Worm (Caenorhabditis elegans): Measurements from ENCODE around the gene F55A11.7.

DNA sequence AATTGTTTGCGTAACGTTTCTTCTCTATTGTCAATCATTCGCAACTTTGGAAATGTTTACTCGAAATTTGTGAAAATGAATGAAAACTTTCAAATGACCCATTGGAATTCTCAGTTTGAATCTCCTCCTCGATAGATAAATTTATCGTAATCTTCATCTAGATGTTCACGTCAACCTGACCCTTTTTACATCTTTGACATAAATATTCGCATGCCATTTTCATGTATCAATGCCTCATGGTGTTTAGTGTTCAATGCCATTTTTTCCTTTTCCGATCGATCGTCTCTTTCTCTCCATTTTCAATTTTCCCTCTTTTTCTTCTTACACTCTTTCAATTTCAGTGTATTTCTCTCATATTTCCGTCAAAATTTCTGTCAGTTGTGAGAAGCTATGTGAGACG is 7.9 kb downstream of the F55A11.7 start:
- TF ChIP-seq ces-1 (GFP tag; optimal IDR thresholded peaks at IDR 0.05) = no peak
- TF ChIP-seq dpl-1 (GFP tag; optimal IDR thresholded peaks at IDR 0.05) = no peak
- TF ChIP-seq pqm-1 (tag; optimal IDR thresholded peaks at IDR 0.05) = no peak
- no peak for TF ChIP-seq unc-62 (GFP tag; optimal IDR thresholded peaks at IDR 0.05 in 1 of 2)
- no peak for TF ChIP-seq unc-62 (tag; optimal IDR thresholded peaks at IDR 0.05)
- no peak for TF ChIP-seq unc-130 (GFP tag; optimal IDR thresholded peaks at IDR 0.05)
- no peak for TF ChIP-seq ztf-11 (tag; optimal IDR thresholded peaks at IDR 0.05)
- TF ChIP-seq ama-1 (optimal IDR thresholded peaks at IDR 0.05) = no peak
- TF ChIP-seq F44E2.7 (GFP tag; IDR thresholded peaks at IDR 0.05) = no peak
- TF ChIP-seq egl-43 (GFP tag; IDR thresholded peaks at IDR 0.05) = no peak
- TF ChIP-seq madf-9 (GFP tag; conservative IDR thresholded peaks at IDR 0.05) = no peak
- TF ChIP-seq ZK546.5 (tag; optimal IDR thresholded peaks at IDR 0.05) = no peak
- TF ChIP-seq nhr-77 (tag; optimal IDR thresholded peaks at IDR 0.05) = no peak

Measured in whole organism, L4 larva.